Fruit fly (Drosophila melanogaster) whole organism, prepupa: ENCODE measurements around the gene CG7730.

Experiments used
- CG6808 ChIP-seq: fragments of 200-800 bp; sonication (Bioruptor generic); optimal IDR thresholded peaks from 3 replicates; lab custom pipeline; 2017; ENCODE audit warnings: missing biosample characterization, missing genetic modification characterization, mild to moderate bottlenecking, moderate library complexity, missing genetic modification reagents
- Eip75B ChIP-seq: fragments of 200-800 bp; sonication (Bioruptor generic); optimal IDR thresholded peaks from 3 replicates; lab custom pipeline; 2016; ENCODE audit warnings: missing biosample characterization, missing genetic modification characterization
- Hr39 ChIP-seq: fragments of 200-800 bp; sonication (Bioruptor generic); optimal IDR thresholded peaks from 2 replicates; lab custom pipeline; 2016; ENCODE audit warnings: missing biosample characterization, missing genetic modification characterization

dm6 chr3L:17077273-17077672, 50.0 kb downstream of the CG7730 start:
- TF ChIP-seq CG6808 (GFP tag; lab: Kevin White, UChicago) (no peak), Eip75B (no peak), Hr39 (GFP tag; lab: Kevin White, UChicago) (no peak)
